Worm (Caenorhabditis elegans) whole organism, late embryonic: ENCODE results near the gene sshk-1.

Source experiments
- C08G9.2 ChIP-seq: sonication (generic microtip); optimal IDR thresholded peaks from 2 replicates; lab custom pipeline; 2016; ENCODE audit warnings: mild to moderate bottlenecking, missing genetic modification characterization, moderate library complexity, missing compliant biosample characterization
- F13H6.1 ChIP-seq: sonication (generic microtip); optimal IDR thresholded peaks from 2 replicates; lab custom pipeline; 2016; ENCODE audit warnings: missing genetic modification characterization, missing compliant biosample characterization
- K09A11.1 ChIP-seq: sonication (generic microtip); optimal IDR thresholded peaks from 2 replicates; lab custom pipeline; 2017; ENCODE audit warnings: antibody characterized with exemption, mild to moderate bottlenecking, missing genetic modification characterization, missing compliant biosample characterization; ENCODE audit not compliant: insufficient read depth
- Y22D7AL.16 ChIP-seq: sonication (generic microtip); optimal IDR thresholded peaks from 2 replicates; lab custom pipeline; 2016; ENCODE audit warnings: missing genetic modification characterization, missing compliant biosample characterization
- ceh-18 ChIP-seq: sonication (generic microtip); optimal IDR thresholded peaks from 2 replicates; lab custom pipeline; 2016; ENCODE audit warnings: missing genetic modification characterization, missing compliant biosample characterization
- ceh-19 ChIP-seq: fragments of 200-800 bp; sonication (Bioruptor generic); optimal IDR thresholded peaks from 2 replicates; lab custom pipeline; 2018; ENCODE audit warnings: mild to moderate bottlenecking, missing genetic modification characterization, missing compliant biosample characterization
- ceh-24 ChIP-seq: sonication (generic microtip); optimal IDR thresholded peaks from 2 replicates; lab custom pipeline; 2016; ENCODE audit warnings: mild to moderate bottlenecking, missing genetic modification characterization, missing compliant biosample characterization
- ceh-31 ChIP-seq: sonication (generic microtip); optimal IDR thresholded peaks from 2 replicates; lab custom pipeline; 2016; ENCODE audit warnings: missing genetic modification characterization, missing compliant biosample characterization
- ceh-6 ChIP-seq: fragments of 200-800 bp; sonication (Bioruptor generic); optimal IDR thresholded peaks from 2 replicates; lab custom pipeline; 2018; ENCODE audit warnings: mild to moderate bottlenecking, missing genetic modification characterization, missing compliant biosample characterization
- dmd-4 ChIP-seq: sonication (generic microtip); optimal IDR thresholded peaks from 2 replicates; lab custom pipeline; 2016; ENCODE audit warnings: borderline replicate concordance, missing genetic modification characterization, missing compliant biosample characterization
- dve-1 ChIP-seq: sonication (generic microtip); optimal IDR thresholded peaks from 2 replicates; lab custom pipeline; 2017; ENCODE audit warnings: antibody characterized with exemption, mild to moderate bottlenecking, missing genetic modification characterization, missing compliant biosample characterization
- elt-2 ChIP-seq: sonication (generic microtip); optimal IDR thresholded peaks from 2 replicates; lab custom pipeline; 2016; ENCODE audit warnings: missing genetic modification reagents, missing genetic modification characterization, missing compliant biosample characterization
- fkh-6 ChIP-seq: sonication (generic microtip); optimal IDR thresholded peaks from 2 replicates; lab custom pipeline; 2016; ENCODE audit warnings: missing genetic modification characterization, missing compliant biosample characterization
- gmeb-2 ChIP-seq: sonication (generic microtip); optimal IDR thresholded peaks from 2 replicates; lab custom pipeline; 2016; ENCODE audit warnings: missing genetic modification characterization, inconsistent platforms, missing compliant biosample characterization
- hlh-15 ChIP-seq: sonication (generic microtip); optimal IDR thresholded peaks from 2 replicates; lab custom pipeline; 2016; ENCODE audit warnings: missing genetic modification characterization, missing compliant biosample characterization
- hlh-30 ChIP-seq: sonication (generic microtip); optimal IDR thresholded peaks from 2 replicates; lab custom pipeline; 2017; ENCODE audit warnings: antibody characterized with exemption, missing genetic modification characterization, missing compliant biosample characterization; ENCODE audit not compliant: insufficient read depth
- hlh-8 ChIP-seq: sonication (generic microtip); optimal IDR thresholded peaks from 2 replicates; lab custom pipeline; 2016; ENCODE audit warnings: missing genotype, missing genetic modification characterization, missing compliant biosample characterization
- mec-3 ChIP-seq: sonication (generic microtip); optimal IDR thresholded peaks from 2 replicates; lab custom pipeline; 2016; ENCODE audit warnings: borderline replicate concordance, missing genetic modification characterization, missing compliant biosample characterization
- nfya-1 ChIP-seq: sonication (generic microtip); optimal IDR thresholded peaks from 2 replicates; lab custom pipeline; 2017; ENCODE audit warnings: missing genetic modification characterization, mild to moderate bottlenecking, missing compliant biosample characterization, antibody characterized with exemption, moderate library complexity
- nhr-11 ChIP-seq: fragments of 150-350 bp; optimal IDR thresholded peaks from 2 replicates; lab custom pipeline; 2014; ENCODE audit warnings: missing biosample characterization, missing genetic modification characterization
- nhr-232 ChIP-seq: sonication (generic microtip); optimal IDR thresholded peaks from 2 replicates; lab custom pipeline; 2016; ENCODE audit warnings: missing genetic modification characterization, missing compliant biosample characterization
- npax-4 ChIP-seq: sonication (generic microtip); optimal IDR thresholded peaks from 2 replicates; lab custom pipeline; 2016; ENCODE audit warnings: missing genetic modification characterization, missing compliant biosample characterization
- pat-9 ChIP-seq: fragments of 200-800 bp; sonication (Bioruptor generic); optimal IDR thresholded peaks from 2 replicates; lab custom pipeline; 2018; ENCODE audit warnings: mild to moderate bottlenecking, missing genetic modification characterization, moderate library complexity, missing compliant biosample characterization
- pha-2 ChIP-seq: sonication (generic microtip); optimal IDR thresholded peaks from 2 replicates; lab custom pipeline; 2017; ENCODE audit warnings: mild to moderate bottlenecking, missing genetic modification characterization, missing compliant biosample characterization
- ref-2 ChIP-seq: sonication (generic microtip); optimal IDR thresholded peaks from 2 replicates; lab custom pipeline; 2016; ENCODE audit warnings: missing genetic modification characterization, missing compliant biosample characterization
- sdc-2 ChIP-seq: sonication (generic microtip); optimal IDR thresholded peaks from 2 replicates; lab custom pipeline; 2016; ENCODE audit warnings: missing genotype, missing genetic modification characterization, missing compliant biosample characterization
- sox-4 ChIP-seq: sonication (generic microtip); optimal IDR thresholded peaks from 2 replicates; lab custom pipeline; 2017; ENCODE audit warnings: mild to moderate bottlenecking, missing genetic modification characterization, inconsistent platforms, missing compliant biosample characterization
- syd-9 ChIP-seq: sonication (generic microtip); optimal IDR thresholded peaks from 2 replicates; lab custom pipeline; 2016; ENCODE audit warnings: mild to moderate bottlenecking, missing genetic modification characterization, moderate library complexity, missing compliant biosample characterization
- tbx-2 ChIP-seq: sonication (generic microtip); optimal IDR thresholded peaks from 2 replicates; lab custom pipeline; 2016; ENCODE audit warnings: missing genetic modification characterization, missing compliant biosample characterization
- unc-42 ChIP-seq: sonication (generic microtip); optimal IDR thresholded peaks from 2 replicates; lab custom pipeline; 2016; ENCODE audit warnings: missing genotype, missing genetic modification characterization, missing compliant biosample characterization
- unc-86 ChIP-seq: sonication (generic microtip); optimal IDR thresholded peaks from 2 replicates; lab custom pipeline; 2016; ENCODE audit warnings: missing genetic modification characterization, missing compliant biosample characterization
- zip-5 ChIP-seq: sonication (generic microtip); optimal IDR thresholded peaks from 2 replicates; lab custom pipeline; 2016; ENCODE audit warnings: missing genetic modification characterization, missing compliant biosample characterization
- ztf-16 ChIP-seq: sonication (generic microtip); optimal IDR thresholded peaks from 2 replicates; lab custom pipeline; 2017; ENCODE audit warnings: missing genetic modification characterization, missing compliant biosample characterization

sshk-1 gene

DNA sequence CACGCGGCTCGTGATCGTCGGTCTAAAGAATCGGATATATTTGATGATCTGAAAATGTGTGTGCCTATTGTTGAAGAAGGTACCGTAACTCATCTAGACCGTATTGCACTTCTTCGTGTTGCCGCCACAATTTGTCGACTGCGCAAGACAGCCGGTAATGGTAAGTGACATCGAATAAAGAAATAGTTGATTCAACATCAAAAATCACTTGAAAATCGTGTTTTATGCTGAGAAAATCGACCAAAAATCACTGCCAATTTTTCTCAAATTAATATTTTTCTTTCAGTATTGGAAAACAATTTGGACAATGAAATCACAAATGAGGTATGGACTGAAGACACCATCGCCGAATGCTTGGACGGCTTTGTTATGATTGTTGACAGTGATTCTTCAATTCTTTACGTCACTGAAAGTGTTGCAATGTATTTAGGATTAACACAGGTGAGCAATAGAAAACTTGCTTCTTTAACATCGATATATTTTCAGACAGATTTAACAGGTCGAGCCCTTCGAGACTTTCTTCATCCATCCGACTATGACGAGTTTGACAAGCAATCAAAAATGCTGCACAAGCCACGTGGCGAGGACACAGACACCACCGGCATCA lies 34.5 kb upstream of the sshk-1 start:
- no peak for TF ChIP-seq nhr-232
- no peak for TF ChIP-seq elt-2 (tag; lab: Kevin White, UChicago)
- TF ChIP-seq ztf-16 (tag; lab: Kevin White, UChicago): no peak
- TF ChIP-seq C08G9.2: no peak
- TF ChIP-seq mec-3 (tag; lab: Kevin White, UChicago): no peak
- no peak for TF ChIP-seq ceh-24 (tag; lab: Kevin White, UChicago)
- no peak for TF ChIP-seq ceh-6
- TF ChIP-seq unc-86 (tag; lab: Kevin White, UChicago): no peak
- no peak for TF ChIP-seq gmeb-2 (tag; lab: Kevin White, UChicago)
- TF ChIP-seq dmd-4 (tag; lab: Kevin White, UChicago): no peak
- TF ChIP-seq tbx-2 (tag; lab: Kevin White, UChicago): no peak
- TF ChIP-seq, all 69 proteins: peak for 0

ce11 chrV:20782188-20782587 lies 33.8 kb upstream of the sshk-1 start:
- TF ChIP-seq nfya-1 (tag; lab: Kevin White, UChicago): peak; percentile 48
- TF ChIP-seq fkh-6 (tag; lab: Kevin White, UChicago): no peak
- no peak for TF ChIP-seq zip-5 (tag; lab: Kevin White, UChicago)
- TF ChIP-seq F13H6.1 (tag; lab: Kevin White, UChicago): no peak
- TF ChIP-seq tbx-2 (tag; lab: Kevin White, UChicago): peak; percentile 2
- no peak for TF ChIP-seq npax-4 (tag; lab: Kevin White, UChicago)
- TF ChIP-seq ceh-31: peak; percentile 53
- peak; percentile 21 for TF ChIP-seq K09A11.1 (tag; lab: Kevin White, UChicago)
- peak; percentile 20 for TF ChIP-seq ceh-18
- peak; percentile 99 for TF ChIP-seq unc-42

- TF ChIP-seq zip-5 (tag; lab: Kevin White, UChicago) (no peak), syd-9 (tag; lab: Kevin White, UChicago) (no peak), pha-2 (tag; lab: Kevin White, UChicago) (no peak), hlh-30 (tag; lab: Kevin White, UChicago) (no peak), fkh-6 (tag; lab: Kevin White, UChicago) (no peak), ceh-19 (GFP tag; lab: Kevin White, UChicago) (no peak), unc-86 (tag; lab: Kevin White, UChicago) (no peak), sdc-2 (tag; lab: Kevin White, UChicago) (no peak), nfya-1 (tag; lab: Kevin White, UChicago) (no peak), hlh-8 (tag; lab: Kevin White, UChicago) (no peak), hlh-15 (no peak), nhr-11 (tag; lab: Kevin White, UChicago) (no peak)
Measured at ce11 chrV:20783642-20784041, 32.3 kb upstream of the sshk-1 start.

- no peak for TF ChIP-seq sox-4
- no peak for TF ChIP-seq ref-2
- no peak for TF ChIP-seq ceh-19 (GFP tag; lab: Kevin White, UChicago)
- TF ChIP-seq dve-1 (tag; lab: Kevin White, UChicago): no peak
- no peak for TF ChIP-seq C08G9.2
Measured at ce11 chrV:20785050-20785847, 30.7 kb upstream of the sshk-1 start.

ce11 chrV:20785848-20786225 lies 30.1 kb upstream of the sshk-1 start:
- no peak for TF ChIP-seq fkh-6 (tag; lab: Kevin White, UChicago)
- no peak for TF ChIP-seq pat-9 (tag; lab: Kevin White, UChicago)
- no peak for TF ChIP-seq Y22D7AL.16 (tag; lab: Kevin White, UChicago)
- TF ChIP-seq, all 69 proteins: peak for 0
